Worm (Caenorhabditis elegans) whole organism, late embryonic: ENCODE measurements around the gene nxf-2.
A peak's percentile ranks its signal among the peaks of the same experiment; 100 is the strongest.

ENCODE experiments used
- ama-1 ChIP-seq: fragments of 150-350 bp; optimal IDR thresholded peaks from 2 replicates; lab custom pipeline; 2014
- ceh-22 ChIP-seq: sonication (generic microtip); optimal IDR thresholded peaks from 2 replicates; lab custom pipeline; 2017; ENCODE audit warnings: missing biosample characterization, missing genetic modification characterization
- che-1 ChIP-seq: sonication (generic microtip); optimal IDR thresholded peaks from 2 replicates; lab custom pipeline; 2016; ENCODE audit warnings: mild to moderate bottlenecking, missing genetic modification characterization, missing compliant biosample characterization
- elt-4 ChIP-seq: sonication (generic microtip); optimal IDR thresholded peaks from 2 replicates; lab custom pipeline; 2016; ENCODE audit warnings: missing genetic modification characterization, missing compliant biosample characterization
- ets-4 ChIP-seq: sonication (generic microtip); optimal IDR thresholded peaks from 2 replicates; lab custom pipeline; 2016; ENCODE audit warnings: missing genetic modification characterization, missing compliant biosample characterization
- fkh-10 ChIP-seq: fragments of 150-350 bp; optimal IDR thresholded peaks from 2 replicates; lab custom pipeline; 2014; ENCODE audit warnings: missing biosample characterization, missing genetic modification reagents, missing genetic modification characterization
- nhr-11 ChIP-seq: fragments of 150-350 bp; optimal IDR thresholded peaks from 2 replicates; lab custom pipeline; 2014; ENCODE audit warnings: missing biosample characterization, missing genetic modification characterization
- nhr-232 ChIP-seq: sonication (generic microtip); optimal IDR thresholded peaks from 2 replicates; lab custom pipeline; 2016; ENCODE audit warnings: missing genetic modification characterization, missing compliant biosample characterization
- pag-3 ChIP-seq: sonication (generic microtip); optimal IDR thresholded peaks from 2 replicates; lab custom pipeline; 2016; ENCODE audit warnings: missing compliant biosample characterization, missing genetic modification characterization, borderline replicate concordance
- pha-4 ChIP-seq: fragments of 150-350 bp; optimal IDR thresholded peaks from 2 replicates; lab custom pipeline; 2018; ENCODE audit warnings: missing biosample characterization, missing genetic modification reagents, missing genetic modification characterization
- zip-5 ChIP-seq: sonication (generic microtip); optimal IDR thresholded peaks from 2 replicates; lab custom pipeline; 2016; ENCODE audit warnings: missing genetic modification characterization, missing compliant biosample characterization
- ztf-16 ChIP-seq: sonication (generic microtip); optimal IDR thresholded peaks from 2 replicates; lab custom pipeline; 2017; ENCODE audit warnings: missing genetic modification characterization, missing compliant biosample characterization

DNA sequence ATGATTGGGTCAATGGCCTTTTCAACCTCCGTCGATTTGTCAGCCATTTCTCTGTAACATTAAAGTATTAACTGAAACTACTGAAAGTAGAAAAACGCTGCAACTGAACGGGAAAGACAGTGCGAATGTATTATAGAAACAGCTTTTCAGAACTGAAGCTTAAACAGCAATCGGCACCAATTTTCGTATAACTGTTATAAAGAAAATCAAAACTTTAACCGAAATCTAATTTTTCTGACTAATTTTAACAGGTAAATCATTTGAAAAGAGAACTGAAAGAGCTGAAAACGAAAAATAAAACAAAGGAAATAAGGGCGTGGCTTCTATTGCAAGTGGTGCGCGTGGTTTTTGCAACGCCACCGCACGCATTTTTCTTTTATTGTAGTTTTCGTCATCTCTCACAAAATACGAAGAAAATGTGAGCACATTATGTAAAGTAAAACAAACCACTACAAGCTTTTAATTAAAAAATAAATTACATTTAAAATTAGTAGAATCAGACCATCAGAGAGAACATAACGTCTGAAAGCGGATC lies 7.4 kb upstream of the nxf-2 start, which contains the start of gene rrsr-1:
- TF ChIP-seq ztf-16 (tag; lab: Kevin White, UChicago) (no peak), ceh-22 (tag; lab: Kevin White, UChicago) (no peak), nhr-11 (tag; lab: Kevin White, UChicago) (no peak), ama-1 (lab: Kevin White, UChicago) (no peak), pha-4 (tag; lab: Kevin White, UChicago) (no peak), fkh-10 (GFP tag; lab: Kevin White, UChicago) (no peak), pag-3 (tag; lab: Kevin White, UChicago) (no peak), che-1 (tag; lab: Kevin White, UChicago) (no peak), ets-4 (tag; lab: Kevin White, UChicago) (no peak), elt-4 (no peak), zip-5 (tag; lab: Kevin White, UChicago) (peak; percentile 13), nhr-232 (tag; lab: Kevin White, UChicago) (no peak)
